Worm (Caenorhabditis elegans): Measurements from ENCODE around the gene num-1.

Gene num-1

ce11 chrV:20793761-20794160 lies 35.9 kb upstream of the num-1 start:
- TF ChIP-seq ceh-58 (GFP tag; IDR thresholded peaks at IDR 0.05) = no peak
- peak; percentile 56 for TF ChIP-seq dox-1 (GFP tag; IDR thresholded peaks at IDR 0.05)
- TF ChIP-seq lin-26 (GFP tag; IDR thresholded peaks at IDR 0.05) = no peak
- TF ChIP-seq let-526 (GFP tag; IDR thresholded peaks at IDR 0.05) = no peak
- no peak for TF ChIP-seq C17E4.6 (GFP tag; IDR thresholded peaks at IDR 0.05)
- TF ChIP-seq madf-10 (tag; optimal IDR thresholded peaks at IDR 0.05) = peak; percentile 11
- no peak for TF ChIP-seq F23B12.7 (tag; optimal IDR thresholded peaks at IDR 0.05; ENCODE audit: insufficient read depth)
- TF ChIP-seq K11D2.4 (GFP tag; IDR thresholded peaks at IDR 0.05) = peak; percentile 22; the same call in 1 of the 2 replicates
- no peak for TF ChIP-seq egl-18 (GFP tag; IDR thresholded peaks at IDR 0.05)
- no peak for TF ChIP-seq hmg-20 (GFP tag; IDR thresholded peaks at IDR 0.05)
- TF ChIP-seq Y95B8A.8 (GFP tag; IDR thresholded peaks at IDR 0.05) = no peak
- TF ChIP-seq dpl-1 (GFP tag; optimal IDR thresholded peaks at IDR 0.05) = no peak
- TF ChIP-seq bed-2 (GFP tag; IDR thresholded peaks at IDR 0.05) = no peak
- TF ChIP-seq Y53F4B.3 (GFP tag; IDR thresholded peaks at IDR 0.05) = no peak
- TF ChIP-seq snpc-4 (GFP tag; optimal IDR thresholded peaks at IDR 0.05) = no peak
- peak in 1 of 4 experiments; percentile 11 for TF ChIP-seq snpc-4 (tag; optimal IDR thresholded peaks at IDR 0.05)
- no peak for TF ChIP-seq ceh-40 (GFP tag; IDR thresholded peaks at IDR 0.05)
- TF ChIP-seq lin-40 (tag; optimal IDR thresholded peaks at IDR 0.05) = no peak
- TF ChIP-seq attf-5 (GFP tag; optimal IDR thresholded peaks at IDR 0.05) = peak; percentile 41
- TF ChIP-seq cebp-2 (GFP tag; IDR thresholded peaks at IDR 0.05) = no peak
- TF ChIP-seq aptf-3 (GFP tag; IDR thresholded peaks at IDR 0.05) = 0 out of 2 replicates have a peak, but pooled peaks have one; percentile 67
- no peak for TF ChIP-seq Y79H2A.3 (GFP tag; conservative IDR thresholded peaks at IDR 0.05)
- no peak for TF ChIP-seq ccch-3 (GFP tag; optimal IDR thresholded peaks at IDR 0.05)
- TF ChIP-seq ZK185.1 (tag; optimal IDR thresholded peaks at IDR 0.05; ENCODE audit: poor library complexity, severe bottlenecking) = no peak
- TF ChIP-seq nhr-179 (tag; optimal IDR thresholded peaks at IDR 0.05) = no peak
- TF ChIP-seq egrh-3 (GFP tag; IDR thresholded peaks at IDR 0.05) = peak; percentile 41; the same call in 1 of the 2 replicates
- TF ChIP-seq D2030.7 (GFP tag; IDR thresholded peaks at IDR 0.05) = no peak
- no peak for TF ChIP-seq die-1 (tag; optimal IDR thresholded peaks at IDR 0.05)
- TF ChIP-seq cebp-1 (GFP tag; IDR thresholded peaks at IDR 0.05) = no peak
- TF ChIP-seq cebp-1 (tag; optimal IDR thresholded peaks at IDR 0.05) = peak; percentile 50
- no peak for TF ChIP-seq atf-7 (tag; optimal IDR thresholded peaks at IDR 0.05)
- TF ChIP-seq lin-35 (GFP tag; optimal IDR thresholded peaks at IDR 0.05) = no peak
- no peak for TF ChIP-seq fkh-3 (tag; optimal IDR thresholded peaks at IDR 0.05)
- TF ChIP-seq F37B4.10 (GFP tag; IDR thresholded peaks at IDR 0.05) = no peak
- TF ChIP-seq Y67H2A.10 (GFP tag; conservative IDR thresholded peaks at IDR 0.05) = no peak
- peak; percentile 24; the same call in 1 of the 2 replicates for TF ChIP-seq mcd-1 (GFP tag; IDR thresholded peaks at IDR 0.05)
- TF ChIP-seq zfh-2 (GFP tag; conservative IDR thresholded peaks at IDR 0.05) = peak; percentile 97
- TF ChIP-seq efl-1 (GFP tag; optimal IDR thresholded peaks at IDR 0.05) = no peak
- TF ChIP-seq chd-7 (tag; optimal IDR thresholded peaks at IDR 0.05) = no peak
- TF ChIP-seq ama-1 (optimal IDR thresholded peaks at IDR 0.05) = no peak
- TF ChIP-seq ama-1 (GFP tag; optimal IDR thresholded peaks at IDR 0.05) = no peak
- TF ChIP-seq pbrm-1 (GFP tag; IDR thresholded peaks at IDR 0.05) = no peak
- no peak for TF ChIP-seq rec-8 (tag; optimal IDR thresholded peaks at IDR 0.05)
- no peak for TF ChIP-seq rpc-1 (optimal IDR thresholded peaks at IDR 0.05)
- TF ChIP-seq rpc-1 (tag; optimal IDR thresholded peaks at IDR 0.05) = no peak
- no peak for TF ChIP-seq F22D6.2 (tag; optimal IDR thresholded peaks at IDR 0.05)
- TF ChIP-seq lsl-1 (GFP tag; optimal IDR thresholded peaks at IDR 0.05) = no peak
- TF ChIP-seq K12H6.12 (tag; optimal IDR thresholded peaks at IDR 0.05) = peak; percentile 74
- no peak for TF ChIP-seq F55B11.4 (tag; optimal IDR thresholded peaks at IDR 0.05; ENCODE audit: borderline replicate concordance, insufficient read depth)
- no peak for TF ChIP-seq ceh-100 (GFP tag; IDR thresholded peaks at IDR 0.05)
- TF ChIP-seq hsf-1 (GFP tag; IDR thresholded peaks at IDR 0.05) = no peak
